Worm (Caenorhabditis elegans) whole organism, L2 larva: Measurements from ENCODE around the gene hpo-30.

Experiments
- Y55F3AM.14 ChIP-seq: fragments of 200-800 bp; sonication (Bioruptor generic); optimal IDR thresholded peaks from 2 replicates; lab custom pipeline; 2018; ENCODE audit warnings: mild to moderate bottlenecking, missing genetic modification characterization, missing compliant biosample characterization
- fos-1 ChIP-seq: fragments of 150-350 bp; optimal IDR thresholded peaks from 2 replicates; lab custom pipeline; 2014; ENCODE audit warnings: missing biosample characterization, missing genetic modification characterization
- nhr-237 ChIP-seq: fragments of 150-350 bp; optimal IDR thresholded peaks from 2 replicates; lab custom pipeline; 2014; ENCODE audit warnings: missing biosample characterization, missing genetic modification characterization

DNA sequence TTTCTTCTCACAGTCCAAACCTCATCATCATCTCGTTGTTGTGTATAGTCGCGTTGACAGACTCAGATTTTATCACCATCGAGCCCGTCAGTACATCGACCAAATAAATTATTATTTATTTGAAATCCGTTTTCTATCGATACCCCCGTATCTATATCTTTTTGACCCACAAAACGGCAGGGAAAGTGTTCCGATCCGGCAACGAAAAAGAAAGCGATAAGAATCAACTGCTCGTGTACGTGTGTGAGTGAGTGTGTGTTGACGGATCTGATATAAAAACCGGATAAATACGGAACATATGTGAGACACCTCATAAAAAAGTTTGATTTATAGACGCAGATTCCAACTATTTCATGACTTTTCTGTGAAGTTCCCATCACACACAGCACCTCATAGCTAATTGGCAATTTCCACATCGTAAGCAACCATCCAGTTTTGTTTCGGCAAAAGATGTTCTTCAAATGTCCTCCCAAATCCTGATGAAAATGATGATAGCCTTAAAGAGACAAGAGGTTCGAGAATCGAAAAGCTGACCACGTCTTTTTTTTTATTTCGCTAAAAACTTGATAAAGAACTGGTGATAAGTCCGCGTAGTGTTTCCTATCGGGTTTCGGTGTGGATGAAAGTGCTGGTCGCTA is 44.2 kb upstream of the hpo-30 start:
- TF ChIP-seq nhr-237 (tag; lab: Kevin White, UChicago) = no peak
- no peak for TF ChIP-seq fos-1 (tag; lab: Kevin White, UChicago)
- no peak for TF ChIP-seq Y55F3AM.14 (GFP tag; lab: Kevin White, UChicago)
